Worm (Caenorhabditis elegans) whole organism, L4 larva: ENCODE results near the gene txdc-12.2.

Experiments
- D1046.2 ChIP-seq: fragments of 200-800 bp; sonication (Bioruptor generic); IDR thresholded peaks from 2 replicates; pipeline ENCODE4 v1.3.6; 2022; ENCODE audit warnings: missing genetic modification characterization, missing compliant biosample characterization
- aha-1 ChIP-seq: fragments of 150-350 bp; peaks from one replicate; lab custom pipeline; 2014; ENCODE audit warnings: missing biosample characterization, missing genetic modification characterization
- aly-2 ChIP-seq: sonication (generic microtip); optimal IDR thresholded peaks from 2 replicates; lab custom pipeline; 2018; ENCODE audit warnings: missing biosample characterization, missing genetic modification characterization
- ceh-20 ChIP-seq: fragments of 200-800 bp; sonication (Bioruptor generic); IDR thresholded peaks from 2 replicates; pipeline ENCODE4 v1.3.6; 2022; ENCODE audit warnings: missing genetic modification reagents, missing genetic modification characterization, missing compliant biosample characterization
- ceh-28 ChIP-seq: fragments of 150-350 bp; optimal IDR thresholded peaks from 2 replicates; lab custom pipeline; 2014; ENCODE audit warnings: missing biosample characterization, missing genetic modification reagents, missing genetic modification characterization
- ces-1 ChIP-seq: fragments of 150-350 bp; sonication (generic microtip); optimal IDR thresholded peaks from 4 replicates; lab custom pipeline; 2014; ENCODE audit warnings: missing biosample characterization, missing genetic modification reagents, missing genetic modification characterization
- cey-2 ChIP-seq: sonication (generic microtip); optimal IDR thresholded peaks from 3 replicates; lab custom pipeline; 2017; ENCODE audit warnings: missing genetic modification characterization, mild to moderate bottlenecking, missing compliant biosample characterization, antibody characterized with exemption, borderline replicate concordance; ENCODE audit not compliant: insufficient read depth
- duxl-1 ChIP-seq: sonication (generic microtip); optimal IDR thresholded peaks from 2 replicates; lab custom pipeline; 2016; ENCODE audit warnings: mild to moderate bottlenecking, missing genetic modification characterization, moderate library complexity, missing compliant biosample characterization; ENCODE audit not compliant: poor library complexity
- egl-27 ChIP-seq: sonication (generic microtip); optimal IDR thresholded peaks from 3 replicates; lab custom pipeline; 2017; ENCODE audit warnings: missing biosample characterization, missing genetic modification reagents, missing genetic modification characterization
- fkh-10 ChIP-seq: fragments of 150-350 bp; optimal IDR thresholded peaks from 2 replicates; lab custom pipeline; 2014; ENCODE audit warnings: missing biosample characterization, missing genetic modification reagents, missing genetic modification characterization
- hif-1 ChIP-seq, 2 experiments: sonication (generic microtip); optimal IDR thresholded peaks; 2 replicates each; lab custom pipeline; 2016 to 2017; ENCODE audit warnings: missing compliant biosample characterization in 2 of 2, missing genetic modification characterization in 2 of 2, missing genetic modification reagents in 2 of 2, missing genotype in 2 of 2, mild to moderate bottlenecking in 1 of 2
- hlh-11 ChIP-seq: fragments of 200-800 bp; sonication (Bioruptor generic); optimal IDR thresholded peaks from 2 replicates; lab custom pipeline; 2018; ENCODE audit warnings: mild to moderate bottlenecking, missing genetic modification characterization, missing compliant biosample characterization
- lin-13 ChIP-seq: fragments of 150-350 bp; optimal IDR thresholded peaks from 2 replicates; lab custom pipeline; 2014; ENCODE audit warnings: missing biosample characterization, missing genetic modification reagents, missing genetic modification characterization
- lin-38 ChIP-seq: fragments of 200-800 bp; sonication (Bioruptor generic); IDR thresholded peaks from 2 replicates; pipeline ENCODE4 v1.3.6; 2022; ENCODE audit warnings: missing genetic modification reagents, missing genetic modification characterization, missing compliant biosample characterization
- lir-3 ChIP-seq: sonication (generic microtip); optimal IDR thresholded peaks from 2 replicates; lab custom pipeline; 2016; ENCODE audit warnings: mild to moderate bottlenecking, missing genetic modification characterization, missing compliant biosample characterization
- lsy-2 ChIP-seq, 2 experiments: fragments of 150-350 bp in 1 of 2; sonication (generic microtip) in 1 of 2; optimal IDR thresholded peaks; 2 replicates each; lab custom pipeline; 2014 to 2017; ENCODE audit warnings: missing biosample characterization in 2 of 2, missing genetic modification characterization in 2 of 2
- madf-9 ChIP-seq: fragments of 200-800 bp; sonication (Bioruptor generic); conservative IDR thresholded peaks from 2 replicates; pipeline ENCODE4 v1.3.6; 2022; ENCODE audit warnings: missing genetic modification reagents, missing genetic modification characterization, missing compliant biosample characterization
- mdt-29 ChIP-seq: fragments of 200-800 bp; sonication (Bioruptor generic); IDR thresholded peaks from 2 replicates; pipeline ENCODE4 v1.3.6; 2022; ENCODE audit warnings: missing genetic modification reagents, missing genetic modification characterization, missing compliant biosample characterization
- mep-1 ChIP-seq: fragments of 150-350 bp; sonication (generic microtip); optimal IDR thresholded peaks from 3 replicates; lab custom pipeline; 2014; ENCODE audit warnings: missing biosample characterization, missing genetic modification characterization
- mxl-2 ChIP-seq: fragments of 200-800 bp; sonication (Bioruptor generic); conservative IDR thresholded peaks from 2 replicates; pipeline ENCODE4 v1.3.6; 2022; ENCODE audit warnings: missing genetic modification reagents, missing genetic modification characterization, missing compliant biosample characterization
- nhr-102 ChIP-seq: sonication (generic microtip); optimal IDR thresholded peaks from 2 replicates; lab custom pipeline; 2016; ENCODE audit warnings: mild to moderate bottlenecking, missing genetic modification characterization, moderate library complexity, missing compliant biosample characterization
- nhr-28 ChIP-seq: fragments of 150-350 bp; optimal IDR thresholded peaks from 2 replicates; lab custom pipeline; 2014; ENCODE audit warnings: missing biosample characterization, missing genetic modification characterization
- saeg-2 ChIP-seq: fragments of 200-800 bp; sonication (Bioruptor generic); IDR thresholded peaks from 2 replicates; pipeline ENCODE4 v1.3.6; 2022; ENCODE audit warnings: missing genetic modification reagents, missing genetic modification characterization, missing compliant biosample characterization
- skn-1 ChIP-seq: fragments of 150-350 bp; optimal IDR thresholded peaks from 2 replicates; lab custom pipeline; 2014; ENCODE audit warnings: missing biosample characterization, missing genetic modification characterization
- snpc-4 ChIP-seq: fragments of 150-350 bp; optimal IDR thresholded peaks from 2 replicates; lab custom pipeline; 2014; ENCODE audit warnings: missing biosample characterization, missing genetic modification characterization
- spr-1 ChIP-seq: sonication (generic microtip); optimal IDR thresholded peaks from 2 replicates; lab custom pipeline; 2016; ENCODE audit warnings: mild to moderate bottlenecking, missing genetic modification characterization, missing compliant biosample characterization
- tra-1 ChIP-seq: fragments of 200-800 bp; sonication (Bioruptor generic); IDR thresholded peaks from 2 replicates; pipeline ENCODE4 v1.3.6; 2022; ENCODE audit warnings: missing genetic modification reagents, missing genetic modification characterization, missing compliant biosample characterization
- unc-62 ChIP-seq, 3 experiments: fragments of 150-350 bp in 1 of 3; sonication (generic microtip); optimal IDR thresholded peaks in 2 of 3; peaks in 1 of 3; 1 replicate in 1 of 3; 2 replicates in 2 of 3; lab custom pipeline; 2014 to 2017; ENCODE audit warnings: missing biosample characterization in 3 of 3, missing genetic modification characterization in 3 of 3, missing genetic modification reagents in 3 of 3, missing genotype in 1 of 3
- zag-1 ChIP-seq: fragments of 150-350 bp; optimal IDR thresholded peaks from 2 replicates; lab custom pipeline; 2014; ENCODE audit warnings: missing biosample characterization, missing genetic modification characterization
- zip-11 ChIP-seq: fragments of 200-800 bp; sonication (Bioruptor generic); IDR thresholded peaks from 2 replicates; pipeline ENCODE4 v1.3.6; 2022; ENCODE audit warnings: missing genetic modification characterization, missing compliant biosample characterization
- ztf-7 ChIP-seq: fragments of 150-350 bp; optimal IDR thresholded peaks from 2 replicates; lab custom pipeline; 2014; ENCODE audit warnings: missing biosample characterization, missing genetic modification characterization

The txdc-12.2 gene

DNA sequence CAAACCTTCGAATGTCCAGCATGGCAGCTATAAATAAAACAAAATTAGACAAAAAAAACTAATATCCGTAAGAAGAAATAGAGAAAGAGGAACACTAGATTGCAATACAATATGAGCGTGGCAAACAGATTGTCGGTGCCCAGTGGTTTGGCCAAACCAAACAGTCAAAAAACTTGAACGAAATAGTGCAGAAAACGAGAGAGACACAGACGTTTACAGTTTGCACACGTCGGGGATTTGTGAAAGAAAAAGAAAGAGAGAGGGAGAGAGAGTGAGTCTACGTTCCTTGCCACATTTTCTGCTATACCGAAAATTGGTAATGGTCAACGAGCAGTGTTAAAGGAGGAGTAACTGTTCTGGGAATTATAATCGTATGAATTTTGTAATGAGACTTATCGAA is 39.1 kb upstream of the txdc-12.2 start, which contains the start of gene ergi-1:
Gene ergi-1, minus strand, starts transcription at position 101 of the 400 bp plus-strand sequence.
- no peak for TF ChIP-seq ceh-28 (tag; lab: Kevin White, UChicago)
- TF ChIP-seq ztf-7 (tag; lab: Kevin White, UChicago): no peak
- no peak for TF ChIP-seq ceh-20 (GFP tag; lab: Robert Waterston, UW)
- no peak for TF ChIP-seq snpc-4 (tag; lab: Kevin White, UChicago)
- TF ChIP-seq mdt-29 (GFP tag; lab: Robert Waterston, UW): no peak
- no peak for TF ChIP-seq lsy-2 (tag; optimal IDR thresholded peaks at IDR 0.05; lab: Kevin White, UChicago)
- TF ChIP-seq D1046.2 (GFP tag; lab: Robert Waterston, UW): no peak
- TF ChIP-seq skn-1 (tag; lab: Kevin White, UChicago): no peak
- TF ChIP-seq hlh-11 (tag; lab: Kevin White, UChicago): no peak
- no peak for TF ChIP-seq duxl-1 (tag; lab: Kevin White, UChicago)
- no peak for TF ChIP-seq nhr-28 (tag; lab: Kevin White, UChicago)
- TF ChIP-seq lin-13 (GFP tag; lab: Kevin White, UChicago): no peak
- no peak for TF ChIP-seq ces-1 (GFP tag; lab: Kevin White, UChicago)
- no peak for TF ChIP-seq cey-2 (tag; lab: Kevin White, UChicago)
- TF ChIP-seq nhr-102 (tag; lab: Kevin White, UChicago): no peak
- no peak for TF ChIP-seq lir-3 (tag; lab: Kevin White, UChicago)
- no peak for TF ChIP-seq egl-27 (tag; lab: Kevin White, UChicago)
- no peak for TF ChIP-seq spr-1

- no peak for TF ChIP-seq hif-1 (tag; optimal IDR thresholded peaks at IDR 0.05; lab: Kevin White, UChicago)
- TF ChIP-seq saeg-2 (GFP tag; lab: Robert Waterston, UW): no peak
- no peak for TF ChIP-seq aly-2
- TF ChIP-seq madf-9 (GFP tag; lab: Robert Waterston, UW): no peak
- no peak for TF ChIP-seq lin-38 (GFP tag; lab: Robert Waterston, UW)
- no peak for TF ChIP-seq duxl-1 (tag; lab: Kevin White, UChicago)
These were observed 34.9 kb upstream of the txdc-12.2 start, which contains the start of gene smex-2 for ce11 chrX:2039358-2039757. smex-2 (minus strand) TSS chrX:2039458.

DNA sequence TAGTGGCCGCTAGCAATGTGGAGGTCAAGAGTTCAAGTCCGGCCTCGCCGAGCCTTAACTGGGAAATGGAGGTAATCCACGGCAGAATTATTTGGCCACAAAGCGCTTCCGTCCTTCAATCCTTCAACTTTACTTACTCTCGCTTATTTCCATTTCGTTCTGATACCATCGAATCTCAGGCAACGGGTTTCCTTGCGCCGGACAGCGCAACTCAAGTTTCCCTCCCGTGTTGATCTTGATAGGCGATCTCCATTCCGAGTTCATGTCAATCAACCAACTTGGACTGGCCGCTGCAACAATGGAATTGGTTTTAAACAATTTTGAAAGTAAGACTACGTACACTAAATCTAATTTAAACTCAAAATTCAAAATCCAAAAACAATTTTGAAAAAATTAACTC is 33.4 kb upstream of the txdc-12.2 start:
- TF ChIP-seq zip-11 (GFP tag; lab: Robert Waterston, UW): no peak
- TF ChIP-seq mep-1 (tag; lab: Kevin White, UChicago): no peak
- no peak for TF ChIP-seq cey-2 (tag; lab: Kevin White, UChicago)
- no peak for TF ChIP-seq mxl-2 (GFP tag; lab: Robert Waterston, UW)
- peak in 1 of 2 experiments; percentile 70 for TF ChIP-seq unc-62 (GFP tag; optimal IDR thresholded peaks at IDR 0.05 in 1 of 2; lab: Kevin White, UChicago)
- TF ChIP-seq unc-62 (tag; optimal IDR thresholded peaks at IDR 0.05; lab: Kevin White, UChicago): no peak

DNA sequence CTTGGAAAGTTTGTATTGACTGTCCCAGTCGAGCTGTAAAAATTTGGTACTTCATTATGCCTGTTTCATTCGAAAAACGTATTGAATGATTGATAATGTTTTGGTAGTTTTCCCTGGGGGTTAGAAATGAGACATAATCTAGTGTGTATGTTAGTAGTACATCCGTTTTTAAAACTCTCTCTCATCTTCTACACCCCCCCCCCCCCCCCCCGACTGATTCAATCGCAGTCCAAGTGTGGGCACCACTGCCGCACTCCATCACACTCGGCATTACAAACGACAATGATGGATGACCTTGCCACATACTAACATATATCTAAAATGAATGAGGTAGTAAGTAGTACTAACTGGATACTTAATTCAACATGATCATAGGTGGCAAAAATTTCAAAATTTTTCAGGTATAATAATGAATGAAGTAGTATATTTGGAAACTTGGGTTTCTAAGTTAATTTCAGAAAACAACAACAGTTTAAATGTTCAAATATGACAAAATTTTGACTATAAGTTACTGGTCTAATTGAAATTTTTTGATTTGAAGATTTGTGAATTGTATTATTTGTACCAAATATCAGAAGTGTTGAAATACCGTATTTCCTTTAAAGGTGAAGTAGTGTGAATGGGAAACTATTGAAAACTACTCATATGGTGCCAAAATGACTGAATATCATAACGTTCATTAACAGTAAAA is 32.7 kb upstream of the txdc-12.2 start:
- peak in 1 of 2 experiments; percentile 94 for TF ChIP-seq unc-62 (GFP tag; optimal IDR thresholded peaks at IDR 0.05 in 1 of 2; lab: Kevin White, UChicago)
- TF ChIP-seq unc-62 (tag; optimal IDR thresholded peaks at IDR 0.05; lab: Kevin White, UChicago): no peak
- TF ChIP-seq aha-1 (tag; lab: Kevin White, UChicago): peak; percentile 96
- TF ChIP-seq zag-1 (tag; lab: Kevin White, UChicago): no peak

DNA sequence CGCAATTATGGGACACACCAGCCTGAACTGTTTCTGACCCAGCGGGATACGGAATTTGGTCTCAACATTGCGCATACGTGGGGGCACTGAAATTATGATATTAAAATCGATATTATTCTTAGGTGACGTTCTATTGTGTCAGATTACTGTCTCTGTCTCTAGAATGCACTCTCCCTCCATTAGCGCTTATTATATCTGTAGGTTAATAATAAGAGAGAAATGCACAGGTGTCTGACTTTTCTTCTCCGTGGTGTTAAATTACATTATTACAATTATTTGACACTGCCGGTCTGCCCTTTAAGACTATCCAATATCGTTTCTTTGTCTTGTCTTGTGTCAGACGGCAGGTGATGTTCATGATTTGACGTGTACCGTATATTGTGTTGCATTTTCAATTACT is 31.6 kb upstream of the txdc-12.2 start:
- TF ChIP-seq fkh-10 (no peak), tra-1 (GFP tag; lab: Robert Waterston, UW) (no peak)
